Fruit fly (Drosophila melanogaster): ENCODE measurements around the gene Arts.
A peak's percentile ranks its signal among the peaks of the same experiment; 100 is the strongest.

The Arts gene

dm6 chr3L:16612972-16613371 lies 10.3 kb downstream of the Arts start (continued):
- TF ChIP-seq lilli (GFP tag; optimal IDR thresholded peaks at IDR 0.05): peak; percentile 17
- TF ChIP-seq CG2202 (tag; optimal IDR thresholded peaks at IDR 0.05): no peak
- peak; percentile 51 for TF ChIP-seq CG10543 (GFP tag; optimal IDR thresholded peaks at IDR 0.05)
- TF ChIP-seq pum (GFP tag; optimal IDR thresholded peaks at IDR 0.05): no peak
- no peak for TF ChIP-seq CG15479 (GFP tag; optimal IDR thresholded peaks at IDR 0.05)
- no peak for TF ChIP-seq sc (optimal IDR thresholded peaks at IDR 0.05)
- TF ChIP-seq sc (GFP tag; optimal IDR thresholded peaks at IDR 0.05): no peak
- TF ChIP-seq HLH54F (GFP tag; optimal IDR thresholded peaks at IDR 0.05): peak; percentile 13
- no peak for TF ChIP-seq CG6813 (GFP tag; optimal IDR thresholded peaks at IDR 0.05)
- no peak for TF ChIP-seq CG4282 (GFP tag; optimal IDR thresholded peaks at IDR 0.05)
- no peak for TF ChIP-seq corto (GFP tag; optimal IDR thresholded peaks at IDR 0.05)
- TF ChIP-seq da (GFP tag; optimal IDR thresholded peaks at IDR 0.05): no peak
- TF ChIP-seq ato (GFP tag; IDR thresholded peaks at IDR 0.05; ENCODE audit: partially characterized antibody): no peak
- TF ChIP-seq pan (optimal IDR thresholded peaks at IDR 0.05): no peak
- peak in 1 of 2 experiments; percentile 27 for TF ChIP-seq pan (GFP tag; optimal IDR thresholded peaks at IDR 0.05 in 1 of 2, IDR thresholded peaks at IDR 0.05 in 1 of 2)

dm6 chr3L:16615132-16615709 lies 12.6 kb downstream of the Arts start, which contains the start of gene Mo25:
Gene Mo25, minus strand, starts transcription at chr3L:16615472.
- no peak for TF ChIP-seq peb (GFP tag; IDR thresholded peaks at IDR 0.05)
- peak; percentile 69 for TF ChIP-seq lilli (GFP tag; optimal IDR thresholded peaks at IDR 0.05)
- no peak for TF ChIP-seq CG31365 (tag; optimal IDR thresholded peaks at IDR 0.05)
- TF ChIP-seq CG8089 (GFP tag; optimal IDR thresholded peaks at IDR 0.05): no peak
- TF ChIP-seq CG12236 (GFP tag; optimal IDR thresholded peaks at IDR 0.05): no peak
- TF ChIP-seq nau (GFP tag; optimal IDR thresholded peaks at IDR 0.05): no peak
- TF ChIP-seq lov (optimal IDR thresholded peaks at IDR 0.05): no peak
- TF ChIP-seq lov (GFP tag; IDR thresholded peaks at IDR 0.05): no peak
- no peak for TF ChIP-seq pb (GFP tag; optimal IDR thresholded peaks at IDR 0.05)
- no peak for TF ChIP-seq CG13123 (GFP tag; optimal IDR thresholded peaks at IDR 0.05)
- TF ChIP-seq CG7987 (GFP tag; optimal IDR thresholded peaks at IDR 0.05): no peak
- TF ChIP-seq CG9932 (GFP tag; IDR thresholded peaks at IDR 0.05): peak; percentile 77
- peak; percentile 29 for TF ChIP-seq Bdp1 (GFP tag; optimal IDR thresholded peaks at IDR 0.05)
- peak; percentile 88 for TF ChIP-seq CG12659 (GFP tag; optimal IDR thresholded peaks at IDR 0.05)
- no peak for TF ChIP-seq B-H1 (GFP tag; IDR thresholded peaks at IDR 0.05)
- no peak for TF ChIP-seq Ssrp (tag; optimal IDR thresholded peaks at IDR 0.05)
- no peak for TF ChIP-seq CG17328 (GFP tag; IDR thresholded peaks at IDR 0.05)
- peak; percentile 32 for TF ChIP-seq CG18476 (GFP tag; optimal IDR thresholded peaks at IDR 0.05)
- no peak for TF ChIP-seq crol (GFP tag; IDR thresholded peaks at IDR 0.05)
- no peak for TF ChIP-seq jumu (GFP tag; optimal IDR thresholded peaks at IDR 0.05)
- TF ChIP-seq CG15514 (GFP tag; optimal IDR thresholded peaks at IDR 0.05): peak; percentile 65
- TF ChIP-seq CG11504 (tag; optimal IDR thresholded peaks at IDR 0.05): no peak
- peak; percentile 67 for TF ChIP-seq sob (GFP tag; IDR thresholded peaks at IDR 0.05)
- peak; percentile 71 for TF ChIP-seq CG14710 (tag; optimal IDR thresholded peaks at IDR 0.05)
- peak; percentile 50; the same call in 2 of the 3 replicates for TF ChIP-seq CG17361 (GFP tag; IDR thresholded peaks at IDR 0.05)
- no peak for TF ChIP-seq kni (GFP tag; optimal IDR thresholded peaks at IDR 0.05)
- TF ChIP-seq repo (GFP tag; optimal IDR thresholded peaks at IDR 0.05): no peak
- no peak for TF ChIP-seq run (tag; optimal IDR thresholded peaks at IDR 0.05)
- TF ChIP-seq slbo (GFP tag; IDR thresholded peaks at IDR 0.05): peak; percentile 70
- no peak for TF ChIP-seq dimm (GFP tag; IDR thresholded peaks at IDR 0.05)
- TF ChIP-seq Asciz (GFP tag; optimal IDR thresholded peaks at IDR 0.05): peak; percentile 33
- peak; percentile 69 for TF ChIP-seq CG16813 (GFP tag; IDR thresholded peaks at IDR 0.05; ENCODE audit: partially characterized antibody)
- no peak for TF ChIP-seq mirr (GFP tag; optimal IDR thresholded peaks at IDR 0.05)
- no peak for TF ChIP-seq CG17612 (GFP tag; IDR thresholded peaks at IDR 0.05)
- no peak for TF ChIP-seq CG8765 (GFP tag; IDR thresholded peaks at IDR 0.05)
- no peak for TF ChIP-seq pros (GFP tag; optimal IDR thresholded peaks at IDR 0.05)
- TF ChIP-seq CG16815 (GFP tag; optimal IDR thresholded peaks at IDR 0.05): no peak

Data from whole organism, embryonic.